Fruit fly (Drosophila melanogaster) whole organism, prepupa: ENCODE results near the gene CG9962.

Experiments
- Blimp-1 ChIP-seq: fragments of 200-800 bp; sonication (Bioruptor generic); optimal IDR thresholded peaks from 3 replicates; lab custom pipeline; 2017; ENCODE audit warnings: missing biosample characterization, missing genetic modification characterization, mild to moderate bottlenecking, moderate library complexity, missing genetic modification reagents
- CG11294 ChIP-seq: fragments of 200-800 bp; sonication (Bioruptor generic); IDR thresholded peaks from 2 replicates; pipeline ENCODE4 v1.3.6; 2022; ENCODE audit warnings: missing biosample characterization, missing genetic modification characterization
- CG11762 ChIP-seq: fragments of 200-800 bp; sonication (Bioruptor generic); optimal IDR thresholded peaks from 3 replicates; lab custom pipeline; 2016; ENCODE audit warnings: missing biosample characterization, missing genetic modification characterization; ENCODE audit not compliant: insufficient read depth
- CG15336 ChIP-seq: fragments of 200-800 bp; sonication (Bioruptor generic); IDR thresholded peaks from 2 replicates; pipeline ENCODE4 v1.3.6; 2022; ENCODE audit warnings: missing biosample characterization, missing genetic modification characterization
- CG1621 ChIP-seq: fragments of 200-800 bp; sonication (Bioruptor generic); optimal IDR thresholded peaks from 3 replicates; lab custom pipeline; 2018; ENCODE audit warnings: missing biosample characterization, mild to moderate bottlenecking, missing genetic modification characterization
- CG16779 ChIP-seq: fragments of 200-800 bp; sonication (Bioruptor generic); optimal IDR thresholded peaks from 3 replicates; lab custom pipeline; 2017; ENCODE audit warnings: missing biosample characterization, mild to moderate bottlenecking, missing genetic modification characterization
- CG6163 ChIP-seq: fragments of 200-800 bp; sonication (Bioruptor generic); IDR thresholded peaks from 3 replicates; pipeline ENCODE4 v1.3.6; 2022; ENCODE audit warnings: missing biosample characterization, missing genetic modification characterization
- CG6276 ChIP-seq: fragments of 200-800 bp; sonication (Bioruptor generic); optimal IDR thresholded peaks from 2 replicates; lab custom pipeline; 2017; ENCODE audit warnings: missing biosample characterization, mild to moderate bottlenecking, missing genetic modification characterization
- CG6792 ChIP-seq: fragments of 200-800 bp; sonication (Bioruptor generic); optimal IDR thresholded peaks from 3 replicates; lab custom pipeline; 2016; ENCODE audit warnings: missing biosample characterization, missing genetic modification characterization
- CG6808 ChIP-seq: fragments of 200-800 bp; sonication (Bioruptor generic); optimal IDR thresholded peaks from 3 replicates; lab custom pipeline; 2017; ENCODE audit warnings: missing biosample characterization, missing genetic modification characterization, mild to moderate bottlenecking, moderate library complexity, missing genetic modification reagents
- CG8119 ChIP-seq: fragments of 200-800 bp; sonication (Bioruptor generic); IDR thresholded peaks from 3 replicates; pipeline ENCODE4 v1.3.6; 2022; ENCODE audit warnings: missing biosample characterization, missing genetic modification characterization
- CG8319 ChIP-seq: fragments of 200-800 bp; sonication (Bioruptor generic); optimal IDR thresholded peaks from 3 replicates; lab custom pipeline; 2016; ENCODE audit warnings: missing biosample characterization, missing genetic modification characterization
- Eip75B ChIP-seq: fragments of 200-800 bp; sonication (Bioruptor generic); optimal IDR thresholded peaks from 3 replicates; lab custom pipeline; 2016; ENCODE audit warnings: missing biosample characterization, missing genetic modification characterization
- Eip78C ChIP-seq: fragments of 200-800 bp; sonication (Bioruptor generic); peaks from one replicate; lab custom pipeline; 2016; ENCODE audit warnings: missing biosample characterization, missing genetic modification characterization
- Eip93F ChIP-seq: fragments of 200-800 bp; sonication (Bioruptor generic); optimal IDR thresholded peaks from 2 replicates; lab custom pipeline; 2016; ENCODE audit warnings: missing biosample characterization, mild to moderate bottlenecking, missing genetic modification characterization
- Ets21C ChIP-seq: fragments of 200-800 bp; sonication (Bioruptor generic); optimal IDR thresholded peaks from 3 replicates; lab custom pipeline; 2016; ENCODE audit warnings: missing biosample characterization, missing genetic modification characterization
- Gug ChIP-seq: fragments of 200-800 bp; sonication (Bioruptor generic); IDR thresholded peaks from 2 replicates; pipeline ENCODE4 v1.3.6; 2022; ENCODE audit warnings: missing biosample characterization, missing genetic modification characterization
- Hr4 ChIP-seq: fragments of 200-800 bp; sonication (Bioruptor generic); optimal IDR thresholded peaks from 3 replicates; lab custom pipeline; 2016; ENCODE audit warnings: missing biosample characterization, missing genetic modification characterization
- Lpt ChIP-seq: fragments of 200-800 bp; sonication (Bioruptor generic); optimal IDR thresholded peaks from 3 replicates; lab custom pipeline; 2016; ENCODE audit warnings: missing biosample characterization, missing genetic modification characterization
- OdsH ChIP-seq: fragments of 200-800 bp; sonication (Bioruptor generic); optimal IDR thresholded peaks from 3 replicates; lab custom pipeline; 2016; ENCODE audit warnings: missing biosample characterization, missing genetic modification characterization
- Sox102F ChIP-seq: fragments of 200-800 bp; sonication (Bioruptor generic); optimal IDR thresholded peaks from 2 replicates; lab custom pipeline; 2016; ENCODE audit warnings: missing biosample characterization, mild to moderate bottlenecking, missing genetic modification characterization
- Sox14 ChIP-seq: fragments of 200-800 bp; sonication (Bioruptor generic); optimal IDR thresholded peaks from 3 replicates; lab custom pipeline; 2016; ENCODE audit warnings: missing biosample characterization, missing genetic modification characterization
- achi ChIP-seq: fragments of 200-800 bp; sonication (Bioruptor generic); optimal IDR thresholded peaks from 3 replicates; lab custom pipeline; 2016; ENCODE audit warnings: missing biosample characterization, missing genetic modification characterization
- acj6 ChIP-seq: fragments of 200-800 bp; sonication (Bioruptor generic); optimal IDR thresholded peaks from 3 replicates; lab custom pipeline; 2016; ENCODE audit warnings: missing biosample characterization, missing genetic modification characterization
- dsx ChIP-seq: fragments of 200-800 bp; optimal IDR thresholded peaks from 3 replicates; lab custom pipeline; 2019; ENCODE audit warnings: missing biosample characterization, mild to moderate bottlenecking, missing genetic modification characterization, moderate library complexity; ENCODE audit not compliant: poor library complexity, severe bottlenecking
- eg ChIP-seq: fragments of 200-800 bp; sonication (Bioruptor generic); IDR thresholded peaks from 3 replicates; pipeline ENCODE4 v1.3.6; 2022; ENCODE audit warnings: missing biosample characterization, missing genetic modification characterization
- esn ChIP-seq: fragments of 200-800 bp; sonication (Bioruptor generic); optimal IDR thresholded peaks from 2 replicates; lab custom pipeline; 2016; ENCODE audit warnings: missing biosample characterization, mild to moderate bottlenecking, missing genetic modification characterization, moderate library complexity
- fd59A ChIP-seq: fragments of 200-800 bp; sonication (Bioruptor generic); optimal IDR thresholded peaks from 2 replicates; lab custom pipeline; 2017; ENCODE audit warnings: missing biosample characterization, mild to moderate bottlenecking, missing genetic modification characterization, missing genetic modification reagents
- fd85E ChIP-seq: fragments of 200-800 bp; sonication (Bioruptor generic); optimal IDR thresholded peaks from 3 replicates; lab custom pipeline; 2016; ENCODE audit warnings: missing biosample characterization, missing genetic modification characterization
- fkh ChIP-seq: fragments of 200-800 bp; sonication (Bioruptor generic); optimal IDR thresholded peaks from 3 replicates; lab custom pipeline; 2017; ENCODE audit warnings: missing biosample characterization, mild to moderate bottlenecking, missing genetic modification characterization, moderate library complexity
- pdm3 ChIP-seq: fragments of 200-800 bp; sonication (Bioruptor generic); optimal IDR thresholded peaks from 3 replicates; lab custom pipeline; 2016; ENCODE audit warnings: missing biosample characterization, missing genetic modification characterization
- salr ChIP-seq, 2 experiments: fragments of 200-800 bp; sonication (Bioruptor generic); optimal IDR thresholded peaks; 3 replicates each; lab custom pipeline; 2016 to 2018; ENCODE audit warnings: missing biosample characterization in 2 of 2, missing genetic modification characterization in 2 of 2, mild to moderate bottlenecking in 1 of 2
- spab ChIP-seq: fragments of 200-800 bp; sonication (Bioruptor generic); optimal IDR thresholded peaks from 2 replicates; lab custom pipeline; 2017; ENCODE audit warnings: missing biosample characterization, mild to moderate bottlenecking, missing genetic modification characterization, missing genetic modification reagents
- svp ChIP-seq: fragments of 200-800 bp; sonication (Bioruptor generic); peaks from one replicate; lab custom pipeline; 2016; ENCODE audit warnings: missing biosample characterization, missing genetic modification characterization
- vri ChIP-seq: fragments of 200-800 bp; sonication (Bioruptor generic); optimal IDR thresholded peaks from 3 replicates; lab custom pipeline; 2016; ENCODE audit warnings: missing biosample characterization, mild to moderate bottlenecking, missing genetic modification characterization

CG9962 gene

dm6 chr2L:2655094-2655493 is 7.6 kb upstream of the CG9962 start, which contains the start of gene Prosbeta4R2:
TSS of gene Prosbeta4R2 (plus strand) at chr2L:2655394.
- TF ChIP-seq pdm3: no peak
- TF ChIP-seq Sox14 (GFP tag; lab: Kevin White, UChicago): no peak
- no peak for TF ChIP-seq Eip78C (GFP tag; lab: Kevin White, UChicago)
- no peak for TF ChIP-seq Hr4 (GFP tag; lab: Kevin White, UChicago)
- TF ChIP-seq acj6: no peak
- no peak for TF ChIP-seq svp (GFP tag; lab: Kevin White, UChicago)
- TF ChIP-seq CG11294: no peak
- TF ChIP-seq CG8319 (GFP tag; lab: Kevin White, UChicago): no peak
- no peak for TF ChIP-seq fd85E
- TF ChIP-seq CG16779 (tag; lab: Kevin White, UChicago): no peak
- TF ChIP-seq CG15336: no peak
- TF ChIP-seq Eip75B: no peak
- no peak for TF ChIP-seq esn (GFP tag; lab: Kevin White, UChicago)
- TF ChIP-seq dsx: no peak
- no peak for TF ChIP-seq CG1621
- TF ChIP-seq salr (GFP tag; optimal IDR thresholded peaks at IDR 0.05; lab: Kevin White, UChicago): no peak

- TF ChIP-seq CG16779 (tag; lab: Kevin White, UChicago) (no peak), CG8119 (GFP tag; lab: Robert Waterston, UW) (no peak), Lpt (GFP tag; lab: Kevin White, UChicago) (no peak), Ets21C (no peak), svp (GFP tag; lab: Kevin White, UChicago) (no peak), fkh (no peak), CG8319 (GFP tag; lab: Kevin White, UChicago) (no peak), CG15336 (no peak), CG6163 (GFP tag; lab: Robert Waterston, UW) (no peak), fd59A (GFP tag; lab: Kevin White, UChicago) (no peak), Eip93F (GFP tag; lab: Kevin White, UChicago) (no peak), CG1621 (no peak), CG6276 (no peak), OdsH (GFP tag; lab: Kevin White, UChicago) (no peak), vri (GFP tag; lab: Kevin White, UChicago) (no peak), CG6808 (GFP tag; lab: Kevin White, UChicago) (no peak), CG6792 (no peak), Blimp-1 (GFP tag; lab: Kevin White, UChicago) (no peak)
- TF ChIP-seq, all 60 proteins: peak for 0
Observed at dm6 chr2L:2653749-2654148, 6.2 kb upstream of the CG9962 start, which contains the start of gene Or23a. TSS of gene Or23a (plus strand) at chr2L:2654049.

DNA sequence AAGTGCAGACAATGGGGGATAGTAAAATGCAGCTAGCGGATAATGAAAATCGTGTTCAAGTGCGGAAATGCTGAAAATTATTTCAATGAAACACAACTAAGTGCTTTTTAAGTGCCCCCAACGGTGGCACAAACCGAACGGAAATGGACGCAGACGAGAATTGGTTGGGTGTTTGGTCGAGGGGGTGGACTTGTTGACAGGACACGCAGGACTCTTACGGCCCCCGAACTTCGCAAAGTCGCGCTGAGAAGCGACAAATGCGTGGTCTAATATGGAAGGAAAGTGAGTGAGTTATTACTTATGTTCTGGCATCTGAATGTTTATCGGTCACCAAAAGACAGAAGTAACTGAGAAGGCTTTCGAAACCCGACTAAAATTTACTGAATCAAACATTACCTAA is 5.2 kb upstream of the CG9962 start, which contains the start of gene Prosbeta4R1:
Gene Prosbeta4R1, plus strand, starts transcription at position 301 of the 400 bp plus-strand sequence.
- no peak for TF ChIP-seq Lpt (GFP tag; lab: Kevin White, UChicago)
- no peak for TF ChIP-seq achi
- TF ChIP-seq svp (GFP tag; lab: Kevin White, UChicago): peak; percentile 6
- no peak for TF ChIP-seq CG15336

dm6 chr2L:2652314-2652713 is 4.8 kb upstream of the CG9962 start, which contains the start of gene CG33125:
TSS of gene CG33125 (minus strand) at chr2L:2652414.
- no peak for TF ChIP-seq Gug (GFP tag; lab: Robert Waterston, UW)
- TF ChIP-seq OdsH (GFP tag; lab: Kevin White, UChicago): no peak
- no peak for TF ChIP-seq CG6276
- no peak for TF ChIP-seq spab (GFP tag; lab: Kevin White, UChicago)
- TF ChIP-seq CG6808 (GFP tag; lab: Kevin White, UChicago): no peak
- TF ChIP-seq Sox102F (GFP tag; lab: Kevin White, UChicago): no peak
- TF ChIP-seq eg (GFP tag; lab: Robert Waterston, UW): no peak
- TF ChIP-seq CG15336: no peak
- no peak for TF ChIP-seq CG11762 (GFP tag; lab: Kevin White, UChicago)
- TF ChIP-seq fkh: no peak
- no peak for TF ChIP-seq vri (GFP tag; lab: Kevin White, UChicago)
